Worm (Caenorhabditis elegans): ENCODE measurements around the gene K06A9.2.

Gene K06A9.2

ce11 chrX:1512307-1512706 lies 23.9 kb upstream of the K06A9.2 start:
- TF ChIP-seq ama-1 (optimal IDR thresholded peaks at IDR 0.05) (no peak), ztf-11 (tag; optimal IDR thresholded peaks at IDR 0.05) (no peak), tbx-2 (tag; optimal IDR thresholded peaks at IDR 0.05) (no peak), jun-1 (tag; optimal IDR thresholded peaks at IDR 0.05) (no peak), nhr-25 (tag; optimal IDR thresholded peaks at IDR 0.05) (no peak), nhr-67 (tag; optimal IDR thresholded peaks at IDR 0.05) (no peak), fos-1 (tag; optimal IDR thresholded peaks at IDR 0.05) (no peak), nhr-237 (tag; optimal IDR thresholded peaks at IDR 0.05) (no peak), ceh-82 (tag; optimal IDR thresholded peaks at IDR 0.05) (no peak), snpc-4 (tag; optimal IDR thresholded peaks at IDR 0.05) (no peak), nhr-76 (tag; optimal IDR thresholded peaks at IDR 0.05) (no peak), aly-2 (tag; optimal IDR thresholded peaks at IDR 0.05) (no peak), nhr-23 (tag; optimal IDR thresholded peaks at IDR 0.05) (no peak), unc-62 (GFP tag; optimal IDR thresholded peaks at IDR 0.05) (no peak), ztf-4 (tag; optimal IDR thresholded peaks at IDR 0.05) (no peak), elt-1 (tag; optimal IDR thresholded peaks at IDR 0.05) (no peak), pqm-1 (tag; optimal IDR thresholded peaks at IDR 0.05) (no peak), pha-4 (tag; optimal IDR thresholded peaks at IDR 0.05) (no peak)

ce11 chrX:1513153-1513552 lies 23.0 kb upstream of the K06A9.2 start:
- TF ChIP-seq ceh-16 (tag; optimal IDR thresholded peaks at IDR 0.05) (no peak), nhr-77 (tag; optimal IDR thresholded peaks at IDR 0.05) (no peak), elt-1 (tag; optimal IDR thresholded peaks at IDR 0.05) (no peak), nhr-43 (tag; optimal IDR thresholded peaks at IDR 0.05; ENCODE audit: poor library complexity, severe bottlenecking) (no peak), zag-1 (tag; optimal IDR thresholded peaks at IDR 0.05) (no peak), hmg-11 (tag; optimal IDR thresholded peaks at IDR 0.05) (no peak), egl-5 (tag; optimal IDR thresholded peaks at IDR 0.05) (no peak), fos-1 (tag; optimal IDR thresholded peaks at IDR 0.05) (no peak), ztf-4 (tag; optimal IDR thresholded peaks at IDR 0.05) (no peak), nhr-28 (tag; optimal IDR thresholded peaks at IDR 0.05) (no peak), nhr-76 (tag; optimal IDR thresholded peaks at IDR 0.05) (no peak), lin-39 (tag; optimal IDR thresholded peaks at IDR 0.05) (no peak), nhr-11 (tag; optimal IDR thresholded peaks at IDR 0.05) (no peak), skn-1 (tag; optimal IDR thresholded peaks at IDR 0.05) (no peak), unc-39 (tag; optimal IDR thresholded peaks at IDR 0.05) (no peak), snpc-4 (tag; optimal IDR thresholded peaks at IDR 0.05) (no peak), nhr-67 (tag; optimal IDR thresholded peaks at IDR 0.05) (no peak), elt-2 (tag; optimal IDR thresholded peaks at IDR 0.05) (no peak)

DNA sequence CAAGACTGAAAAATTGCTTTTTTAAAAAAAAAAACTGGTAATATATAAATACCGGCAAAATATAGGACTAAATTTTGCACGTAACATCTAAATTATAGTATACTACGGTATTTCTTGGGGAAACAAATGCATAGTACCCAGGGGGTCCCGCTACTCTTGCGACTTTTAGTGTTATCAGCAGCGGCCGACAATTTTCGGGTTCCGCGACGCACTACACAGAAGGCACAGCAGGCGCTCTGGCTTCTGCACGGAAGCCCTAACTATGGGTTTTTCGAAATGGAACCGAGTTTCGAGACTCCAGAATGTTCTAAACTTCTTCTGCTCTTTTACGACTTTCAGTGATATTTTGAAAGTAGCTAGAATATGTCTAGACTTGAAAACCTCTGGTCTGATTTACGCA lies 19.6 kb upstream of the K06A9.2 start:
- TF ChIP-seq ZK546.5 (tag; optimal IDR thresholded peaks at IDR 0.05): no peak
- peak; percentile 16 for TF ChIP-seq snpc-4 (tag; optimal IDR thresholded peaks at IDR 0.05)
- TF ChIP-seq elt-2 (tag; optimal IDR thresholded peaks at IDR 0.05): no peak

- TF ChIP-seq hmg-11 (tag; optimal IDR thresholded peaks at IDR 0.05) (peak; percentile 3), nhr-23 (tag; optimal IDR thresholded peaks at IDR 0.05) (peak; percentile 1), lin-39 (tag; optimal IDR thresholded peaks at IDR 0.05) (no peak)
These were observed 18.6 kb upstream of the K06A9.2 start for ce11 chrX:1517519-1517918.

ce11 chrX:1521387-1521786 lies 14.8 kb upstream of the K06A9.2 start, which contains the start of gene toca-1:
toca-1 (minus strand) TSS chrX:1521487.
- TF ChIP-seq ama-1 (optimal IDR thresholded peaks at IDR 0.05) (no peak), daf-12 (tag; optimal IDR thresholded peaks at IDR 0.05) (no peak), nhr-11 (tag; optimal IDR thresholded peaks at IDR 0.05) (no peak), mml-1 (tag; optimal IDR thresholded peaks at IDR 0.05) (no peak), hmg-11 (tag; optimal IDR thresholded peaks at IDR 0.05) (no peak), nhr-43 (tag; optimal IDR thresholded peaks at IDR 0.05; ENCODE audit: poor library complexity, severe bottlenecking) (no peak), elt-1 (tag; optimal IDR thresholded peaks at IDR 0.05) (no peak)

DNA sequence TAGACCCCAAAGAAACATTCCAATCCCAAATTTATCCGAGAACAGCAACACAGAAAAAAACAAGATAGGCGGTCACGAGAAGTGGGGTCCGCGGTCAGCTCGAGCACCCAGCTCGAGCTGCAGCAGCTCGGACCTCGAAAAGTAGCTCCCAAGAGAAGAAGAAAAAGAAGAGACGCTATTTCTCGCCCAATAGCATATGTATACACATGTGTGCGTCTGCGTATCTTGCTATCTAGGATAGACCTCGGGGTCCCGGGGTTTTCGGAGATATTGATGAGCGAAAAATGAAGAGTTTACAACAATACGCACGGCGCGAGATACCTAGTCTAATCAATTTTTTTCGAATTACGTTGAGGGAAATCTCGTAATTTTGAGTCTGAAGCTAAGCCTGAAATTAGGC lies 14.1 kb upstream of the K06A9.2 start:
- TF ChIP-seq lin-39 (tag; optimal IDR thresholded peaks at IDR 0.05): peak; percentile 71
- TF ChIP-seq lsy-12 (tag; optimal IDR thresholded peaks at IDR 0.05): no peak
- TF ChIP-seq nfya-1 (tag; optimal IDR thresholded peaks at IDR 0.05; ENCODE audit: insufficient read depth): peak; percentile 57
- TF ChIP-seq lin-15B (tag; optimal IDR thresholded peaks at IDR 0.05): peak; percentile 5
- TF ChIP-seq hmg-11 (tag; optimal IDR thresholded peaks at IDR 0.05): peak; percentile 35
